Fruit fly (Drosophila melanogaster) whole organism, embryonic: Measurements from ENCODE around the gene ct.

Source experiments
- ATbp ChIP-seq: fragments of 200-800 bp; sonication (Bioruptor generic); optimal IDR thresholded peaks from 2 replicates; lab custom pipeline; 2017; ENCODE audit warnings: missing biosample characterization, mild to moderate bottlenecking, missing genetic modification characterization, missing genetic modification reagents
- Adf1 ChIP-seq: fragments of 200-800 bp; sonication (Bioruptor generic); IDR thresholded peaks from 2 replicates; pipeline ENCODE4 v1.3.6; 2022; ENCODE audit warnings: missing biosample characterization, missing genetic modification characterization
- Antp ChIP-seq: fragments of 200-800 bp; sonication (Bioruptor generic); optimal IDR thresholded peaks from 3 replicates; lab custom pipeline; 2016; ENCODE audit warnings: missing biosample characterization, missing genetic modification characterization
- CG10267 ChIP-seq: fragments of 200-800 bp; sonication (Bioruptor generic); optimal IDR thresholded peaks from 2 replicates; lab custom pipeline; 2018; ENCODE audit warnings: missing biosample characterization, mild to moderate bottlenecking, missing genetic modification characterization, moderate library complexity
- CG10321 ChIP-seq: fragments of 200-800 bp; sonication (Bioruptor generic); IDR thresholded peaks from 2 replicates; pipeline ENCODE4 v1.3.6; 2022; ENCODE audit warnings: missing biosample characterization, missing genetic modification characterization
- CG10431 ChIP-seq: fragments of 200-800 bp; sonication (Bioruptor generic); optimal IDR thresholded peaks from 3 replicates; lab custom pipeline; 2018; ENCODE audit warnings: missing biosample characterization, mild to moderate bottlenecking, missing genetic modification characterization
- CG10959 ChIP-seq: fragments of 200-800 bp; sonication (Bioruptor generic); IDR thresholded peaks from 2 replicates; pipeline ENCODE4 v1.3.6; 2022; ENCODE audit warnings: missing biosample characterization, missing genetic modification characterization
- CG13296 ChIP-seq: fragments of 200-800 bp; sonication (Bioruptor generic); optimal IDR thresholded peaks from 3 replicates; lab custom pipeline; 2018; ENCODE audit warnings: missing biosample characterization, mild to moderate bottlenecking, missing genetic modification characterization
- CG15479 ChIP-seq: fragments of 200-800 bp; sonication (Bioruptor generic); optimal IDR thresholded peaks from 3 replicates; lab custom pipeline; 2019; ENCODE audit warnings: missing biosample characterization, mild to moderate bottlenecking, missing genetic modification characterization, moderate library complexity
- CG1602 ChIP-seq: fragments of 200-800 bp; sonication (Bioruptor generic); optimal IDR thresholded peaks from 3 replicates; lab custom pipeline; 2016; ENCODE audit warnings: missing biosample characterization, missing genetic modification characterization
- CG17359 ChIP-seq: fragments of 200-800 bp; sonication (Bioruptor generic); optimal IDR thresholded peaks from 3 replicates; lab custom pipeline; 2018; ENCODE audit warnings: missing biosample characterization, mild to moderate bottlenecking, missing genetic modification characterization, moderate library complexity
- CG18011 ChIP-seq: fragments of 200-800 bp; sonication (Bioruptor generic); optimal IDR thresholded peaks from 2 replicates; lab custom pipeline; 2017; ENCODE audit warnings: missing biosample characterization, missing genetic modification characterization, mild to moderate bottlenecking, moderate library complexity, missing genotype
- CG34224 ChIP-seq: fragments of 200-800 bp; sonication (Bioruptor generic); IDR thresholded peaks from 3 replicates; pipeline ENCODE4 v1.3.6; 2022; ENCODE audit warnings: missing biosample characterization, missing genetic modification characterization; ENCODE audit not compliant: partially characterized antibody
- CG34422 ChIP-seq: fragments of 200-800 bp; sonication (Bioruptor generic); IDR thresholded peaks from 3 replicates; pipeline ENCODE4 v1.3.6; 2022; ENCODE audit warnings: missing biosample characterization, missing genetic modification characterization
- CG43689 ChIP-seq: fragments of 200-800 bp; sonication (Bioruptor generic); IDR thresholded peaks from 2 replicates; pipeline ENCODE4 v1.3.6; 2022; ENCODE audit warnings: missing biosample characterization, missing genetic modification characterization
- CG4617 ChIP-seq: fragments of 200-800 bp; sonication (Bioruptor generic); optimal IDR thresholded peaks from 3 replicates; lab custom pipeline; 2016; ENCODE audit warnings: missing biosample characterization, missing genetic modification characterization, borderline replicate concordance
- CG6683 ChIP-seq: fragments of 200-800 bp; sonication (Bioruptor generic); optimal IDR thresholded peaks from 2 replicates; lab custom pipeline; 2017; ENCODE audit warnings: missing biosample characterization, mild to moderate bottlenecking, missing genetic modification characterization, missing genetic modification reagents
- CG7786 ChIP-seq: fragments of 200-800 bp; sonication (Bioruptor generic); optimal IDR thresholded peaks from 2 replicates; lab custom pipeline; 2016; ENCODE audit warnings: missing biosample characterization, missing genetic modification characterization
- CG7839 ChIP-seq: fragments of 200-800 bp; sonication (Bioruptor generic); optimal IDR thresholded peaks from 3 replicates; lab custom pipeline; 2018; ENCODE audit warnings: missing biosample characterization, mild to moderate bottlenecking, missing genetic modification characterization, moderate library complexity
- CG7987 ChIP-seq: fragments of 200-800 bp; sonication (Bioruptor generic); optimal IDR thresholded peaks from 2 replicates; lab custom pipeline; 2018; ENCODE audit warnings: missing biosample characterization, mild to moderate bottlenecking, missing genetic modification characterization, moderate library complexity
- CG9215 ChIP-seq: fragments of 200-800 bp; sonication (Bioruptor generic); IDR thresholded peaks from 2 replicates; pipeline ENCODE4 v1.3.6; 2022; ENCODE audit warnings: missing biosample characterization, missing genetic modification characterization
- CG9609 ChIP-seq: fragments of 200-800 bp; sonication (Bioruptor generic); optimal IDR thresholded peaks from 3 replicates; lab custom pipeline; 2016; ENCODE audit warnings: missing biosample characterization, missing genetic modification characterization
- Dfd ChIP-seq, 2 experiments: fragments of >200 bp; optimal IDR thresholded peaks; 2 replicates each; lab custom pipeline; 2017; ENCODE audit warnings: missing biosample characterization in 2 of 2, missing genetic modification characterization in 2 of 2
- Dip2 ChIP-seq: fragments of 200-800 bp; sonication (Bioruptor generic); IDR thresholded peaks from 2 replicates; pipeline ENCODE4 v1.3.6; 2022; ENCODE audit warnings: missing biosample characterization, missing genetic modification characterization
- ERR ChIP-seq: fragments of 200-800 bp; sonication (Bioruptor generic); optimal IDR thresholded peaks from 2 replicates; lab custom pipeline; 2016; ENCODE audit warnings: missing biosample characterization, missing genetic modification characterization
- Hey ChIP-seq: fragments of 200-800 bp; sonication (Bioruptor generic); optimal IDR thresholded peaks from 3 replicates; lab custom pipeline; 2018; ENCODE audit warnings: missing biosample characterization, mild to moderate bottlenecking, missing genetic modification characterization
- HmgZ ChIP-seq: fragments of 200-800 bp; sonication (Bioruptor generic); optimal IDR thresholded peaks from 2 replicates; lab custom pipeline; 2018; ENCODE audit warnings: missing biosample characterization, mild to moderate bottlenecking, missing genetic modification characterization
- Hsf ChIP-seq: fragments of 200-800 bp; sonication (Bioruptor generic); optimal IDR thresholded peaks from 3 replicates; lab custom pipeline; 2016; ENCODE audit warnings: missing biosample characterization, missing genetic modification characterization
- Lim3 ChIP-seq: fragments of 200-800 bp; sonication (Bioruptor generic); IDR thresholded peaks from 2 replicates; pipeline ENCODE4 v1.3.6; 2022; ENCODE audit warnings: missing biosample characterization, missing genetic modification characterization
- Nf-YC ChIP-seq: fragments of 200-800 bp; optimal IDR thresholded peaks from 3 replicates; lab custom pipeline; 2019; ENCODE audit warnings: missing biosample characterization, mild to moderate bottlenecking, missing genetic modification characterization, moderate library complexity
- Stat92E ChIP-seq, 3 experiments: fragments of >200 bp in 2 of 3; fragments of 200-800 bp in 1 of 3; sonication (Bioruptor generic) in 1 of 3; optimal IDR thresholded peaks; 2 replicates each; lab custom pipeline; 2017 to 2019; ENCODE audit warnings: missing biosample characterization in 3 of 3, missing genetic modification characterization in 3 of 3, mild to moderate bottlenecking in 1 of 3, moderate library complexity in 1 of 3
- Xrp1 ChIP-seq: fragments of 200-800 bp; sonication (Bioruptor generic); IDR thresholded peaks from 2 replicates; pipeline ENCODE4 v1.3.6; 2022; ENCODE audit warnings: missing biosample characterization, missing genetic modification characterization
- abd-A ChIP-seq: fragments of 200-800 bp; sonication (Bioruptor generic); optimal IDR thresholded peaks from 3 replicates; lab custom pipeline; 2019; ENCODE audit warnings: missing biosample characterization, mild to moderate bottlenecking, missing genetic modification characterization, moderate library complexity
- al ChIP-seq: fragments of 200-800 bp; sonication (Bioruptor generic); IDR thresholded peaks from 2 replicates; pipeline ENCODE4 v1.3.6; 2022; ENCODE audit warnings: missing biosample characterization, missing genetic modification characterization
- ash1 ChIP-seq: fragments of 200-800 bp; sonication (Bioruptor generic); optimal IDR thresholded peaks from 2 replicates; lab custom pipeline; 2018; ENCODE audit warnings: missing biosample characterization, mild to moderate bottlenecking, missing genetic modification characterization
- crc ChIP-seq: fragments of 200-800 bp; sonication (Bioruptor generic); optimal IDR thresholded peaks from 2 replicates; lab custom pipeline; 2016; ENCODE audit warnings: missing biosample characterization, missing genetic modification characterization
- dmrt11E ChIP-seq: fragments of 200-800 bp; sonication (Bioruptor generic); optimal IDR thresholded peaks from 3 replicates; lab custom pipeline; 2018; ENCODE audit warnings: missing biosample characterization, mild to moderate bottlenecking, missing genetic modification characterization, moderate library complexity
- dysf ChIP-seq: fragments of 200-800 bp; sonication (Bioruptor generic); IDR thresholded peaks from 3 replicates; pipeline ENCODE4 v1.3.6; 2022; ENCODE audit warnings: missing biosample characterization, missing genetic modification characterization
- eve ChIP-seq, 2 experiments: fragments of >200 bp; optimal IDR thresholded peaks; 2 replicates each; lab custom pipeline; 2017; ENCODE audit warnings: missing biosample characterization in 2 of 2, missing genetic modification characterization in 2 of 2
- gem ChIP-seq: fragments of 200-800 bp; sonication (Bioruptor generic); optimal IDR thresholded peaks from 2 replicates; lab custom pipeline; 2019; ENCODE audit warnings: missing biosample characterization, mild to moderate bottlenecking, missing genetic modification characterization, moderate library complexity
- h ChIP-seq: fragments of >200 bp; optimal IDR thresholded peaks from 2 replicates; lab custom pipeline; 2017
- ham ChIP-seq: fragments of 200-800 bp; sonication (Bioruptor generic); IDR thresholded peaks from 2 replicates; pipeline ENCODE4 v1.3.6; 2022; ENCODE audit warnings: missing biosample characterization, missing genetic modification characterization
- her ChIP-seq: fragments of 200-800 bp; sonication (Bioruptor generic); optimal IDR thresholded peaks from 2 replicates; lab custom pipeline; 2016; ENCODE audit warnings: missing biosample characterization, missing genetic modification characterization
- jumu ChIP-seq: fragments of 200-800 bp; sonication (Bioruptor generic); optimal IDR thresholded peaks from 3 replicates; lab custom pipeline; 2016; ENCODE audit warnings: missing biosample characterization, missing genetic modification characterization
- nau ChIP-seq: fragments of 200-800 bp; sonication (Bioruptor generic); optimal IDR thresholded peaks from 3 replicates; lab custom pipeline; 2017; ENCODE audit warnings: missing biosample characterization, mild to moderate bottlenecking, missing genetic modification characterization, missing genetic modification reagents
- pita ChIP-seq: fragments of 200-800 bp; sonication (Bioruptor generic); optimal IDR thresholded peaks from 2 replicates; lab custom pipeline; 2017; ENCODE audit warnings: missing biosample characterization, mild to moderate bottlenecking, missing genetic modification characterization
- row ChIP-seq: fragments of 200-800 bp; sonication (Bioruptor generic); IDR thresholded peaks from 3 replicates; pipeline ENCODE4 v1.3.6; 2022; ENCODE audit warnings: missing biosample characterization, missing genetic modification characterization
- sna ChIP-seq: fragments of 200-800 bp; sonication (Bioruptor generic); IDR thresholded peaks from 2 replicates; pipeline ENCODE4 v1.3.6; 2022; ENCODE audit warnings: missing biosample characterization, missing genetic modification characterization; ENCODE audit not compliant: partially characterized antibody
- so ChIP-seq: fragments of 200-800 bp; sonication (Bioruptor generic); IDR thresholded peaks from 3 replicates; pipeline ENCODE4 v1.3.6; 2022; ENCODE audit warnings: missing biosample characterization, missing genetic modification characterization
- tx ChIP-seq: fragments of 200-800 bp; sonication (Bioruptor generic); optimal IDR thresholded peaks from 2 replicates; lab custom pipeline; 2016; ENCODE audit warnings: missing biosample characterization, missing genetic modification characterization
- vvl ChIP-seq: fragments of 200-800 bp; sonication (Bioruptor generic); IDR thresholded peaks from 2 replicates; pipeline ENCODE4 v1.3.6; 2022; ENCODE audit warnings: missing biosample characterization, missing genetic modification characterization

The ct gene

DNA sequence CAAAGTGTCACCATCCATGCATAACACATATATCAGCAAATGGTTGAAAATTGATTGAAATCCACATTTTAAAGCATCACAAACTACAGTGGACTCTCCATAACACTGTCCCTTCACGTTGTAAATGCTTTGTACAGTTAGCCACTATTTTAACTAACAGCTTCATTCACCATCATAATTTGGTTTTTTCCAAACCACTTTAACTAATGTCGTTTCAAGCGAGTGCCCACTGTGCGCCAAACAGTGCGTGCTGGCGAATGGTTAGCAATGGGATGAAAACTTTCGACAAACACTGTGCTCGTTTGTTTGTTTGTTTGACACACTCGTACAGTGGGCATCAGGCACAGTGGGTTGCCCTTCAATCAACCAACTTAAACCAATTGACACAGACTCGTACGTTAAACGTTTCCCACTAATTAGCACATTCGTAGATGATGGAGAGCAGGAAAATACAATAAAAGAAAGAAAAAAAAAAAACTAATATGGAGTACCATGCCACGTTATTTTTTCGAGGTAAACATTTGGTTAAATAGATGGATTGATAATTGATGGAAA lies 92.1 kb downstream of the ct start (continued):
- peak; percentile 85 for TF ChIP-seq CG10959 (GFP tag; lab: Robert Waterston, UW)
- TF ChIP-seq Xrp1 (GFP tag; lab: Robert Waterston, UW): peak; percentile 89
- peak; percentile 80 for TF ChIP-seq CG7987 (GFP tag; lab: Kevin White, UChicago)
- TF ChIP-seq pita: no peak
- peak; percentile 59 for TF ChIP-seq dmrt11E (tag; lab: Kevin White, UChicago)
- TF ChIP-seq CG10321 (GFP tag; lab: Robert Waterston, UW): peak; percentile 76
- TF ChIP-seq Hsf (GFP tag; lab: Kevin White, UChicago): peak; percentile 94
- peak; percentile 83 for TF ChIP-seq Lim3
- TF ChIP-seq CG4617 (GFP tag; lab: Kevin White, UChicago): peak; percentile 70
- peak; percentile 70 for TF ChIP-seq ham (GFP tag; lab: Robert Waterston, UW)
- peak; percentile 96 for TF ChIP-seq row
- TF ChIP-seq tx: peak; percentile 87
- TF ChIP-seq vvl (GFP tag; lab: Robert Waterston, UW): peak; percentile 97
- peak; percentile 94 for TF ChIP-seq CG7786
- TF ChIP-seq dysf (GFP tag; lab: Robert Waterston, UW): peak; percentile 96
- TF ChIP-seq HmgZ (tag; lab: Kevin White, UChicago): peak; percentile 94
- peak; percentile 91 for TF ChIP-seq CG13296 (GFP tag; lab: Kevin White, UChicago)
- no peak for TF ChIP-seq Dfd (GFP tag; optimal IDR thresholded peaks at IDR 0.05; lab: Kevin White, UChicago)
- peak; percentile 84 for TF ChIP-seq CG1602 (GFP tag; lab: Kevin White, UChicago)
- no peak for TF ChIP-seq CG34224 (GFP tag; lab: Robert Waterston, UW)
- no peak for TF ChIP-seq h
- peak; percentile 83 for TF ChIP-seq jumu (GFP tag; lab: Kevin White, UChicago)
- TF ChIP-seq gem (tag; lab: Kevin White, UChicago): peak; percentile 92
- TF ChIP-seq ERR: peak; percentile 76
- TF ChIP-seq ATbp (GFP tag; lab: Kevin White, UChicago): peak; percentile 89
- TF ChIP-seq so (GFP tag; lab: Robert Waterston, UW): peak; percentile 90
- TF ChIP-seq Adf1 (GFP tag; lab: Robert Waterston, UW): peak; percentile 51; the same call in 1 of the 2 replicates
- peak; percentile 70 for TF ChIP-seq CG6683 (GFP tag; lab: Kevin White, UChicago)
- TF ChIP-seq CG10267 (tag; lab: Kevin White, UChicago): peak; percentile 72
- TF ChIP-seq CG18011 (GFP tag; lab: Kevin White, UChicago): peak; percentile 71
- TF ChIP-seq crc: peak; percentile 78
- TF ChIP-seq Antp (GFP tag; lab: Kevin White, UChicago): peak; percentile 90
- TF ChIP-seq abd-A: peak; percentile 36
- TF ChIP-seq nau (GFP tag; lab: Kevin White, UChicago): peak; percentile 83
- TF ChIP-seq CG34422: peak; percentile 97
- TF ChIP-seq Dip2 (GFP tag; lab: Robert Waterston, UW): peak; percentile 23; the same call in 1 of the 2 replicates
- TF ChIP-seq Hey: peak; percentile 82
- peak in 1 of 2 experiments; percentile 96 for TF ChIP-seq eve (GFP tag; optimal IDR thresholded peaks at IDR 0.05; lab: Kevin White, UChicago)
- peak; percentile 95 for TF ChIP-seq CG7839 (tag; lab: Kevin White, UChicago)
- TF ChIP-seq Nf-YC (tag; lab: Kevin White, UChicago): peak; percentile 76
- no peak for TF ChIP-seq CG10431 (GFP tag; lab: Kevin White, UChicago)
- TF ChIP-seq CG43689 (GFP tag; lab: Robert Waterston, UW): peak; percentile 89
- no peak for TF ChIP-seq sna (GFP tag; lab: Robert Waterston, UW)
- peak; percentile 94 for TF ChIP-seq her
- TF ChIP-seq CG15479 (GFP tag; lab: Kevin White, UChicago): no peak
- TF ChIP-seq CG9609: peak; percentile 92
- no peak for TF ChIP-seq Stat92E (GFP tag; optimal IDR thresholded peaks at IDR 0.05; lab: Kevin White, UChicago)
- TF ChIP-seq CG17359 (tag; lab: Kevin White, UChicago): peak; percentile 95
- TF ChIP-seq ash1 (GFP tag; lab: Kevin White, UChicago): peak; percentile 85
- TF ChIP-seq CG9215 (GFP tag; lab: Robert Waterston, UW): peak; percentile 89
- peak; percentile 90 for TF ChIP-seq al
